Worm (Caenorhabditis elegans): ENCODE data around the gene madf-4.
A peak's percentile ranks its signal among the peaks of the same experiment; 100 is the strongest.

madf-4 gene

DNA sequence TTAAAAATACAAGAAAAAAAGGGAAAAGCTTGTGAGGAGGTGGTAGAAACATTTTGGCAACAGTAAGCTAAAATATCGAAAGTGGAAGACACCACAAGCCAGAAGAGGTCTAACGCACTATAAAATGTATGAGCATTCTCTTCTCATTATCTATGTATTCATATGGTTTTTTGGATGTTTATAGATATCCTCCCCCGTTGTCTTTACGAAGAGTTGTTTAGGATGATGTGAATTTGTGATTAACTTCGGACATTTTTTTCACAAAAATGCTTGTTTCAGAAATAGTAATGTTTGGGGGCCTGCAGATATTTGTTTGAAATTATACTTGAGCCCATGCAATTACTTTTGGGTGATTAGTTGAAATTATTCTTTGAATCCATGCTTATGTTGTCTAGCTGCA, 47.3 kb downstream of the madf-4 start, which contains the start of gene mec-9:
Gene mec-9 (minus strand): TSS at position 101 of the 400 bp plus-strand sequence.
- no peak for TF ChIP-seq ceh-16 (tag; optimal IDR thresholded peaks at IDR 0.05)
- no peak for TF ChIP-seq lin-15B (tag; optimal IDR thresholded peaks at IDR 0.05)
- TF ChIP-seq lsy-12 (tag; optimal IDR thresholded peaks at IDR 0.05): no peak
- TF ChIP-seq tbx-2 (tag; optimal IDR thresholded peaks at IDR 0.05): no peak
- no peak for TF ChIP-seq pqm-1 (tag; optimal IDR thresholded peaks at IDR 0.05)

DNA sequence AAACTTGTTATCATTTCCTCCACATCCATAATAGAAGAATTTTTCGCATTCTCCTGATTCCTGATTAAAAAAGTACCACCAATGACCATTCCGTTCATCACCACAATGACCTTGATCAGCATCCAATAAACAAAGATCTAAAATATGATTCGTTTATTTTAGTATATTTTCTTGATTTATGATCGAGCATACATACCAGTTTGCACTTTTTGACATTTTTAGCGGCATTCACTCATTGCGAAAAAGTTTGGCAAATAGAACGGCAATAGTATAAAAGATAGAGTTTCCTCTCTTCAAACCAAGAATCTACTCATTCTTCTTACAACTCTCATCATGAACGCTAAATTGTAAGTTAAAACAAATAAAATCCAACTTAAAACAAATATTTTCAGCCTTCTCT, 48.4 kb downstream of the madf-4 start, which contains the start of gene fipr-10:
Gene fipr-10 (plus strand): TSS at position 301 of the 400 bp plus-strand sequence.
- no peak for TF ChIP-seq lin-39 (tag; optimal IDR thresholded peaks at IDR 0.05)
- TF ChIP-seq nhr-77 (tag; optimal IDR thresholded peaks at IDR 0.05): no peak
- no peak for TF ChIP-seq fkh-10 (GFP tag; optimal IDR thresholded peaks at IDR 0.05)
- no peak for TF ChIP-seq nfya-1 (tag; optimal IDR thresholded peaks at IDR 0.05; ENCODE audit: insufficient read depth)
- no peak for TF ChIP-seq pha-4 (tag; optimal IDR thresholded peaks at IDR 0.05)
- no peak for TF ChIP-seq nhr-237 (tag; optimal IDR thresholded peaks at IDR 0.05)
- TF ChIP-seq nhr-43 (tag; optimal IDR thresholded peaks at IDR 0.05; ENCODE audit: poor library complexity, severe bottlenecking): no peak
- TF ChIP-seq ceh-82 (tag; optimal IDR thresholded peaks at IDR 0.05): no peak
- no peak for TF ChIP-seq unc-39 (tag; optimal IDR thresholded peaks at IDR 0.05)
- TF ChIP-seq ceh-28 (tag; optimal IDR thresholded peaks at IDR 0.05): no peak
- TF ChIP-seq mdl-1 (tag; optimal IDR thresholded peaks at IDR 0.05): no peak
- no peak for TF ChIP-seq ztf-11 (tag; optimal IDR thresholded peaks at IDR 0.05)
- TF ChIP-seq egl-5 (tag; optimal IDR thresholded peaks at IDR 0.05): no peak
- TF ChIP-seq sea-2 (GFP tag; optimal IDR thresholded peaks at IDR 0.05): no peak
- no peak for TF ChIP-seq nhr-28 (tag; optimal IDR thresholded peaks at IDR 0.05)
- TF ChIP-seq R02D3.7 (tag; optimal IDR thresholded peaks at IDR 0.05): no peak
- no peak for TF ChIP-seq tbx-2 (tag; optimal IDR thresholded peaks at IDR 0.05)
- no peak for TF ChIP-seq lsy-12 (tag; optimal IDR thresholded peaks at IDR 0.05)
- no peak for TF ChIP-seq lin-15B (tag; optimal IDR thresholded peaks at IDR 0.05)

DNA sequence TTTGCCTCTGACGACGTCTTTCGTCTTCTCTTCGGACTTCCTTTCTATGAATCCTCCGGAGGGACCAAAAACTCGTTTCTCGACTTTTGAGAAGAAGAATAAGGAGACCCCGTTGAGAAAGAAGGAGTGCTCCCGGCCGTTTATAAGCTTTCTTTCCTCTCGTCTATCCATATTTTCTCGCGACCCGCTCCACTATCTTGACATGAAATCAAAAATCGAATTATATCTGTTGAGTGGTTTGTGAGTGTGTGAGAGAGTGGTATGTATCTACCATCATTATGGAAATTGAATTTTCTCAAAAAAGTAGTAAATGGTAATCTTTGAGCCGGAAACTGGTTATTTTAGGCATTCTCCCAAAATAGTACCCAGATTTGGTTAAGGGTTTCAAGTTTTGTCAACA, 51.1 kb downstream of the madf-4 start:
- TF ChIP-seq ceh-16 (tag; optimal IDR thresholded peaks at IDR 0.05) (no peak), zag-1 (tag; optimal IDR thresholded peaks at IDR 0.05) (no peak), lsy-12 (tag; optimal IDR thresholded peaks at IDR 0.05) (no peak), elt-1 (tag; optimal IDR thresholded peaks at IDR 0.05) (peak; percentile 57), ztf-4 (tag; optimal IDR thresholded peaks at IDR 0.05) (no peak)

Data from whole organism, L3 larva.